Worm (Caenorhabditis elegans) whole organism, late embryonic: ENCODE data around the gene T02H6.1.

ENCODE experiments used
- F13H6.1 ChIP-seq: sonication (generic microtip); optimal IDR thresholded peaks from 2 replicates; lab custom pipeline; 2016; ENCODE audit warnings: missing genetic modification characterization, missing compliant biosample characterization
- ama-1 ChIP-seq: fragments of 150-350 bp; optimal IDR thresholded peaks from 2 replicates; lab custom pipeline; 2014
- ceh-18 ChIP-seq: sonication (generic microtip); optimal IDR thresholded peaks from 2 replicates; lab custom pipeline; 2016; ENCODE audit warnings: missing genetic modification characterization, missing compliant biosample characterization
- fax-1 ChIP-seq: sonication (generic microtip); optimal IDR thresholded peaks from 2 replicates; lab custom pipeline; 2016; ENCODE audit warnings: missing genotype, missing genetic modification characterization, missing compliant biosample characterization
- fkh-10 ChIP-seq: fragments of 150-350 bp; optimal IDR thresholded peaks from 2 replicates; lab custom pipeline; 2014; ENCODE audit warnings: missing biosample characterization, missing genetic modification reagents, missing genetic modification characterization
- gmeb-2 ChIP-seq: sonication (generic microtip); optimal IDR thresholded peaks from 2 replicates; lab custom pipeline; 2016; ENCODE audit warnings: missing genetic modification characterization, inconsistent platforms, missing compliant biosample characterization
- lin-11 ChIP-seq: fragments of 200-800 bp; sonication (Bioruptor generic); optimal IDR thresholded peaks from 2 replicates; lab custom pipeline; 2018; ENCODE audit warnings: mild to moderate bottlenecking, missing genetic modification characterization, missing compliant biosample characterization
- nhr-11 ChIP-seq: fragments of 150-350 bp; optimal IDR thresholded peaks from 2 replicates; lab custom pipeline; 2014; ENCODE audit warnings: missing biosample characterization, missing genetic modification characterization
- pha-2 ChIP-seq: sonication (generic microtip); optimal IDR thresholded peaks from 2 replicates; lab custom pipeline; 2017; ENCODE audit warnings: mild to moderate bottlenecking, missing genetic modification characterization, missing compliant biosample characterization
- pha-4 ChIP-seq: fragments of 150-350 bp; optimal IDR thresholded peaks from 2 replicates; lab custom pipeline; 2018; ENCODE audit warnings: missing biosample characterization, missing genetic modification reagents, missing genetic modification characterization

DNA sequence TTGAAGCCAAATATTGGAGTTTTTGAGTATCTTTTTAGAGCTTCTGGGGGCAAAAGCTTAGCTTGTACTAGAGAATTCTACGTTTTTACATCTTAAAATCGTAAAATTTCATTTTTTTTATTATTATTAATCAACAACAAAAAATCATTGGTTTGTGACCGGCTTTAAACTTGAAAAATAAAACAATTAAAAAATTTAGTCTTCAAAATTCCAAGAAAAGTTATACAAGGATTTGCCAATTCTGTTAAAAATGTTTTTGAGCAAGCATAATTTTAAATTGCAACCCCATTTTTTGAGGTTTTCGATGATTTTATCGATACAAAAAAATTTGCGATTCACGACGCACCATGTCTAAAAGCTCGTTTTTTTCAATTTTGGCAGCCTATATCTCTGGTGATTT, 48.0 kb downstream of the T02H6.1 start:
- TF ChIP-seq nhr-11 (tag; lab: Kevin White, UChicago), result no peak
- no peak for TF ChIP-seq F13H6.1
- TF ChIP-seq ama-1 (lab: Kevin White, UChicago), result no peak
- no peak for TF ChIP-seq ceh-18 (tag; lab: Kevin White, UChicago)
- TF ChIP-seq pha-4 (tag; lab: Kevin White, UChicago), result no peak
- no peak for TF ChIP-seq lin-11 (tag; lab: Kevin White, UChicago)
- TF ChIP-seq pha-2 (tag; lab: Kevin White, UChicago), result no peak
- TF ChIP-seq fax-1 (tag; lab: Kevin White, UChicago), result no peak
- no peak for TF ChIP-seq gmeb-2
- no peak for TF ChIP-seq fkh-10
